Fruit fly (Drosophila melanogaster): ENCODE measurements around the gene CG14711.
A peak's percentile ranks its signal among the peaks of the same experiment; 100 is the strongest.

CG14711 gene

dm6 chr3R:11665925-11666687, 43.0 kb downstream of the CG14711 start (continued):
- TF ChIP-seq knrl (GFP tag; IDR thresholded peaks at IDR 0.05; ENCODE audit: partially characterized antibody) (no peak), Neu2 (GFP tag; optimal IDR thresholded peaks at IDR 0.05; ENCODE audit: borderline replicate concordance) (no peak), CG15601 (tag; optimal IDR thresholded peaks at IDR 0.05) (no peak), crc (GFP tag; optimal IDR thresholded peaks at IDR 0.05) (no peak), dpn (GFP tag; optimal IDR thresholded peaks at IDR 0.05) (no peak), az2 (GFP tag; optimal IDR thresholded peaks at IDR 0.05) (no peak), Xbp1 (GFP tag; optimal IDR thresholded peaks at IDR 0.05) (no peak), sima (GFP tag; optimal IDR thresholded peaks at IDR 0.05) (no peak), tup (GFP tag; optimal IDR thresholded peaks at IDR 0.05) (no peak), sens-2 (GFP tag; IDR thresholded peaks at IDR 0.05) (0 out of 2 replicates have a peak, but pooled peaks have one; percentile 21), fd102C (GFP tag; optimal IDR thresholded peaks at IDR 0.05) (no peak), abd-A (tag; optimal IDR thresholded peaks at IDR 0.05) (no peak), TFAM (GFP tag; optimal IDR thresholded peaks at IDR 0.05) (no peak), BEAF-32 (GFP tag; optimal IDR thresholded peaks at IDR 0.05) (no peak), CG4404 (GFP tag; IDR thresholded peaks at IDR 0.05) (no peak), CG10209 (GFP tag; optimal IDR thresholded peaks at IDR 0.05) (no peak), insv (GFP tag; optimal IDR thresholded peaks at IDR 0.05) (no peak), Dll (GFP tag; IDR thresholded peaks at IDR 0.05; ENCODE audit: partially characterized antibody) (no peak), Xrp1 (GFP tag; IDR thresholded peaks at IDR 0.05) (no peak), inv (GFP tag; IDR thresholded peaks at IDR 0.05; ENCODE audit: partially characterized antibody) (no peak), CG2889 (GFP tag; IDR thresholded peaks at IDR 0.05) (no peak), tin (GFP tag; optimal IDR thresholded peaks at IDR 0.05) (no peak), Antp (GFP tag; optimal IDR thresholded peaks at IDR 0.05) (no peak), CG11398 (GFP tag; optimal IDR thresholded peaks at IDR 0.05) (no peak), nerfin-2 (GFP tag; IDR thresholded peaks at IDR 0.05; ENCODE audit: partially characterized antibody) (no peak), Doc2 (GFP tag; IDR thresholded peaks at IDR 0.05) (no peak), Sry-δ (GFP tag; optimal IDR thresholded peaks at IDR 0.05) (no peak), CG8388 (GFP tag; optimal IDR thresholded peaks at IDR 0.05) (no peak), CG17802 (tag; optimal IDR thresholded peaks at IDR 0.05) (no peak), B-H1 (GFP tag; IDR thresholded peaks at IDR 0.05) (no peak), H15 (GFP tag; IDR thresholded peaks at IDR 0.05) (no peak), wor (GFP tag; IDR thresholded peaks at IDR 0.05) (no peak), Drgx (GFP tag; IDR thresholded peaks at IDR 0.05) (no peak), Blimp-1 (GFP tag; optimal IDR thresholded peaks at IDR 0.05) (no peak), Atf6 (GFP tag; IDR thresholded peaks at IDR 0.05) (no peak), eve (GFP tag; optimal IDR thresholded peaks at IDR 0.05) (no peak), crp (GFP tag; optimal IDR thresholded peaks at IDR 0.05) (no peak), CG7963 (GFP tag; IDR thresholded peaks at IDR 0.05; ENCODE audit: partially characterized antibody) (no peak), fu2 (GFP tag; optimal IDR thresholded peaks at IDR 0.05) (no peak), ro (GFP tag; IDR thresholded peaks at IDR 0.05) (no peak), MESR4 (GFP tag; optimal IDR thresholded peaks at IDR 0.05) (no peak), CG16815 (GFP tag; optimal IDR thresholded peaks at IDR 0.05) (no peak), CG9797 (GFP tag; optimal IDR thresholded peaks at IDR 0.05) (no peak), dati (GFP tag; IDR thresholded peaks at IDR 0.05) (no peak), pita (GFP tag; optimal IDR thresholded peaks at IDR 0.05) (no peak), Ada2b (GFP tag; IDR thresholded peaks at IDR 0.05) (no peak), nau (GFP tag; optimal IDR thresholded peaks at IDR 0.05) (no peak), CG15269 (tag; optimal IDR thresholded peaks at IDR 0.05) (peak; percentile 27), Awh (GFP tag; IDR thresholded peaks at IDR 0.05) (no peak)

Measured in whole organism, embryonic.